Fruit fly (Drosophila melanogaster): ENCODE data around the gene CG11601.

CG11601 gene

dm6 chr2L:294452-295362, 11.6 kb upstream of the CG11601 start, which contains the start of the genes U2af38 and Stip1 (continued):
- peak; percentile 58 for TF ChIP-seq Xbp1 (GFP tag; optimal IDR thresholded peaks at IDR 0.05)
- TF ChIP-seq CG17359 (tag; optimal IDR thresholded peaks at IDR 0.05): no peak
- TF ChIP-seq CG6272 (GFP tag; IDR thresholded peaks at IDR 0.05): 0 out of 2 replicates have a peak, but pooled peaks have one; percentile 4
- no peak for TF ChIP-seq sisA (GFP tag; IDR thresholded peaks at IDR 0.05)
- TF ChIP-seq Sox100B (GFP tag; optimal IDR thresholded peaks at IDR 0.05): peak; percentile 24
- TF ChIP-seq CG4282 (GFP tag; optimal IDR thresholded peaks at IDR 0.05): no peak
- TF ChIP-seq fd96Cb (tag; optimal IDR thresholded peaks at IDR 0.05): no peak
- no peak for TF ChIP-seq BtbVII (GFP tag; optimal IDR thresholded peaks at IDR 0.05)
- peak; percentile 59 for TF ChIP-seq sd (tag; optimal IDR thresholded peaks at IDR 0.05)
- no peak for TF ChIP-seq pho (GFP tag; optimal IDR thresholded peaks at IDR 0.05)
- no peak for TF ChIP-seq Elba2 (GFP tag; optimal IDR thresholded peaks at IDR 0.05)
- no peak for TF ChIP-seq Usf (GFP tag; optimal IDR thresholded peaks at IDR 0.05)
- TF ChIP-seq CG10431 (GFP tag; optimal IDR thresholded peaks at IDR 0.05): no peak
- no peak for TF ChIP-seq CG11504 (tag; optimal IDR thresholded peaks at IDR 0.05)
- no peak for TF ChIP-seq CG11093 (GFP tag; IDR thresholded peaks at IDR 0.05)
- no peak for TF ChIP-seq Kr (GFP tag; optimal IDR thresholded peaks at IDR 0.05)
- TF ChIP-seq Spps (tag; optimal IDR thresholded peaks at IDR 0.05): no peak
- TF ChIP-seq NC2β (GFP tag; optimal IDR thresholded peaks at IDR 0.05): no peak
- TF ChIP-seq CG13123 (GFP tag; optimal IDR thresholded peaks at IDR 0.05): no peak
- TF ChIP-seq CG32532 (GFP tag; IDR thresholded peaks at IDR 0.05): no peak
- TF ChIP-seq CG10209 (GFP tag; optimal IDR thresholded peaks at IDR 0.05): no peak
- peak in 1 of 2 experiments; percentile 11 for TF ChIP-seq Pdp1 (GFP tag; optimal IDR thresholded peaks at IDR 0.05)
- no peak for TF ChIP-seq CG14014 (GFP tag; IDR thresholded peaks at IDR 0.05)
- TF ChIP-seq CG18476 (GFP tag; optimal IDR thresholded peaks at IDR 0.05): no peak
- TF ChIP-seq pb (GFP tag; optimal IDR thresholded peaks at IDR 0.05): no peak
- no peak for TF ChIP-seq ap (GFP tag; IDR thresholded peaks at IDR 0.05)
- TF ChIP-seq CG13624 (GFP tag; optimal IDR thresholded peaks at IDR 0.05): no peak
- TF ChIP-seq chn (GFP tag; optimal IDR thresholded peaks at IDR 0.05): peak; percentile 21
- TF ChIP-seq CG10979 (tag; optimal IDR thresholded peaks at IDR 0.05): no peak
- TF ChIP-seq Hsf (GFP tag; optimal IDR thresholded peaks at IDR 0.05): peak; percentile 51
- TF ChIP-seq sr (GFP tag; IDR thresholded peaks at IDR 0.05): no peak
- TF ChIP-seq CG11696 (GFP tag; IDR thresholded peaks at IDR 0.05): no peak
- TF ChIP-seq Vsx1 (GFP tag; optimal IDR thresholded peaks at IDR 0.05): no peak
- 0 out of 2 replicates have a peak, but pooled peaks have one; percentile 12 for TF ChIP-seq ssp (GFP tag; IDR thresholded peaks at IDR 0.05)
- peak; percentile 95 for TF ChIP-seq CG2116 (GFP tag; optimal IDR thresholded peaks at IDR 0.05)
- TF ChIP-seq Sin3A (optimal IDR thresholded peaks at IDR 0.05): peak; percentile 38
- TF ChIP-seq CG3726 (GFP tag; IDR thresholded peaks at IDR 0.05): no peak
- no peak for TF ChIP-seq CG2875 (GFP tag; optimal IDR thresholded peaks at IDR 0.05)
- no peak for TF ChIP-seq CG17328 (GFP tag; IDR thresholded peaks at IDR 0.05)
- TF ChIP-seq Oli (tag; optimal IDR thresholded peaks at IDR 0.05): no peak
- no peak for TF ChIP-seq CG15479 (GFP tag; optimal IDR thresholded peaks at IDR 0.05)
- TF ChIP-seq crol (GFP tag; IDR thresholded peaks at IDR 0.05): no peak
- no peak for TF ChIP-seq Hand (GFP tag; optimal IDR thresholded peaks at IDR 0.05)
- peak; percentile 31 for TF ChIP-seq tin (GFP tag; optimal IDR thresholded peaks at IDR 0.05)
- TF ChIP-seq pzg (GFP tag; optimal IDR thresholded peaks at IDR 0.05): peak; percentile 61
- no peak for TF ChIP-seq CG16815 (GFP tag; optimal IDR thresholded peaks at IDR 0.05)
- TF ChIP-seq ato (GFP tag; IDR thresholded peaks at IDR 0.05; ENCODE audit: partially characterized antibody): no peak
- TF ChIP-seq Hr39 (optimal IDR thresholded peaks at IDR 0.05): no peak
- TF ChIP-seq CG8281 (tag; optimal IDR thresholded peaks at IDR 0.05): no peak
- TF ChIP-seq CG12391 (tag; optimal IDR thresholded peaks at IDR 0.05): peak; percentile 64

Data from whole organism, embryonic.